Fruit fly (Drosophila melanogaster): ENCODE results near the gene JhI-21.

JhI-21 gene

DNA sequence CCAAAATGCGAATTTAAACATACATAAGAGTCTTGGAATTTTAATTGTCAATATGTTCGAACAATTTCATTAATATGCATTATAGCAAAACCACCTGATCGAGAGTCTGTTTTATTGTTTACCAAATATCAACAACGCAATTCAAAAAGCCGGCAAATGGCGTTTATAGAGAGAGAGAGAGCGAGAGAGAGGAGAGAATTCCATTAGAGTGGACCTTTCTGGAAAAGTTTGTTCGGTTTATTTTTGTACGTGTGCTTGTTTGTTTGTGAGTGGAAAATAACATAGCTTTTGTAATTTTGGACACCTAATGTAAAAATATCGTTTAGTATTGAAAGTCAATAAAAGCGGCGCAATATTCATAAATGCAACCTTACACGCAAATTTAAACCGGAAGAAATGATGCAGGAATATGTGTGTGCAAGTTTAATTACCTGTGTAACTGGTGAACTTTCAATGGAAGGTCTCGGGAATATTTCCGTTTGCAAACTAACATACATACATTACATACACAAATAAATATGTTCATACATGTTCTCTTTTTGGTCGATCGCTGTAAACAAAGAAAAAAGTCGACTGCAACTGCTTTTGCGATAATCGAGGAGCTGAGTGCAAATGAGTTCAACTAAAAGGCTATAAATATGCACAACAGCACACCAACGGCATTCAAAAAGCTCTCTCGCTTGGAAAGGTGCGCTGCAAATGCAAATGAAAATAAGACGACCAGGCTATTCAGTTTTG, 11.1 kb downstream of the JhI-21 start, which contains the start of gene CG6785 (continued):
- TF ChIP-seq CG32006 (GFP tag; optimal IDR thresholded peaks at IDR 0.05) (peak; percentile 80), Eip75B (GFP tag; optimal IDR thresholded peaks at IDR 0.05) (peak; percentile 83), CG10631 (GFP tag; optimal IDR thresholded peaks at IDR 0.05) (peak; percentile 69), pdm3 (GFP tag; optimal IDR thresholded peaks at IDR 0.05) (no peak), vri (GFP tag; optimal IDR thresholded peaks at IDR 0.05) (peak; percentile 86), CG9139 (GFP tag; optimal IDR thresholded peaks at IDR 0.05) (peak; percentile 46), CG3919 (GFP tag; optimal IDR thresholded peaks at IDR 0.05) (no peak), dac (GFP tag; optimal IDR thresholded peaks at IDR 0.05) (peak; percentile 67), lz (GFP tag; optimal IDR thresholded peaks at IDR 0.05) (peak; percentile 74), CG6854 (GFP tag; optimal IDR thresholded peaks at IDR 0.05) (peak; percentile 79), net (GFP tag; optimal IDR thresholded peaks at IDR 0.05) (peak; percentile 86), eg (GFP tag; IDR thresholded peaks at IDR 0.05) (peak; percentile 87; the same call in 2 of the 3 replicates), CG11902 (GFP tag; optimal IDR thresholded peaks at IDR 0.05) (no peak), Eip93F (GFP tag; optimal IDR thresholded peaks at IDR 0.05) (peak; percentile 87), cyc (GFP tag; optimal IDR thresholded peaks at IDR 0.05) (peak; percentile 63), CG11294 (GFP tag; IDR thresholded peaks at IDR 0.05) (peak; percentile 70), Met (GFP tag; optimal IDR thresholded peaks at IDR 0.05) (peak; percentile 86), CG1621 (tag; optimal IDR thresholded peaks at IDR 0.05) (peak; percentile 82), fd59A (GFP tag; optimal IDR thresholded peaks at IDR 0.05) (peak; percentile 58), Sox102F (GFP tag; optimal IDR thresholded peaks at IDR 0.05) (peak; percentile 88), achi (GFP tag; optimal IDR thresholded peaks at IDR 0.05) (peak; percentile 81), OdsH (GFP tag; optimal IDR thresholded peaks at IDR 0.05) (peak; percentile 81), Gug (GFP tag; IDR thresholded peaks at IDR 0.05) (peak; percentile 62), CG15336 (GFP tag; IDR thresholded peaks at IDR 0.05) (peak; percentile 93), fkh (GFP tag; optimal IDR thresholded peaks at IDR 0.05) (peak; percentile 96), CG34406 (GFP tag; optimal IDR thresholded peaks at IDR 0.05) (peak; percentile 81), Ets21C (GFP tag; optimal IDR thresholded peaks at IDR 0.05) (peak; percentile 51), CG16779 (tag; optimal IDR thresholded peaks at IDR 0.05) (peak; percentile 86), spab (GFP tag; optimal IDR thresholded peaks at IDR 0.05) (peak; percentile 60), CG8632 (GFP tag; optimal IDR thresholded peaks at IDR 0.05) (peak; percentile 89)

- TF ChIP-seq dac (GFP tag; optimal IDR thresholded peaks at IDR 0.05), result no peak
- no peak for TF ChIP-seq Gug (GFP tag; IDR thresholded peaks at IDR 0.05)
- TF ChIP-seq Eip78C (GFP tag), result peak; percentile 7
- peak; percentile 12 for TF ChIP-seq vri (GFP tag; optimal IDR thresholded peaks at IDR 0.05)
- TF ChIP-seq dsx (GFP tag; optimal IDR thresholded peaks at IDR 0.05; ENCODE audit: poor library complexity, severe bottlenecking), result peak; percentile 8
Observed at dm6 chr2L:12040510-12040909, 15.3 kb downstream of the JhI-21 start, which contains the start of gene CG6766. Gene CG6766 (minus strand): TSS chr2L:12040689.

DNA sequence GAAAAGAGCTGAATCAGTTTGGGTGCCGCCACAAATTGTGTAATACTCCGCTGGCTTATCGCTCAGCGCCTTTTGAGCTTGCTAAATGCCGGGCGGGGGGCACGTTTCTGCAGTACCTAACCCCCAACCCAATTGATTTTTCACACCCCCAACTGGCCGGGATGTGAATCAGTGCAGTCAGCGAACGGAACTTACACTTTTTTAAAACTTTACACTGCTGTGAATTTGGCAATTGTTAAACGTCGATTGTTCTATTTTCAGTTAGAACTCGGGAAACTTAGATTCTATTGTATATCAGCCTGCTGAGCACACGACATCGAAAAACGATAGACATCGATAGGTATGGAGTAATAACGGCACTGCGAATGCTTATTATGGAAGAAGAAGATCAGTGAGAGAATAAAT, 17.7 kb downstream of the JhI-21 start, which contains the start of gene Tom70:
TSS of gene Tom70 (minus strand) at position 335 of the 405 bp plus-strand sequence.
- peak; percentile 97 for TF ChIP-seq vri (GFP tag; optimal IDR thresholded peaks at IDR 0.05)
- TF ChIP-seq dsx (GFP tag; optimal IDR thresholded peaks at IDR 0.05; ENCODE audit: poor library complexity, severe bottlenecking), result peak; percentile 25
- no peak for TF ChIP-seq CG6808 (GFP tag; optimal IDR thresholded peaks at IDR 0.05)
- no peak for TF ChIP-seq CG3032 (tag; optimal IDR thresholded peaks at IDR 0.05)
- TF ChIP-seq Hr39 (GFP tag; optimal IDR thresholded peaks at IDR 0.05), result no peak

- no peak for TF ChIP-seq CG32006 (GFP tag; optimal IDR thresholded peaks at IDR 0.05)
- TF ChIP-seq fd59A (GFP tag; optimal IDR thresholded peaks at IDR 0.05), result no peak
- TF ChIP-seq achi (GFP tag; optimal IDR thresholded peaks at IDR 0.05), result no peak
- no peak for TF ChIP-seq dsx (GFP tag; optimal IDR thresholded peaks at IDR 0.05; ENCODE audit: poor library complexity, severe bottlenecking)
- no peak for TF ChIP-seq CG16779 (tag; optimal IDR thresholded peaks at IDR 0.05)
- TF ChIP-seq Eip75B (GFP tag; optimal IDR thresholded peaks at IDR 0.05), result no peak
- TF ChIP-seq CG9139 (GFP tag; optimal IDR thresholded peaks at IDR 0.05), result no peak
- no peak for TF ChIP-seq Blimp-1 (GFP tag; optimal IDR thresholded peaks at IDR 0.05)
- TF ChIP-seq CG10669 (GFP tag; optimal IDR thresholded peaks at IDR 0.05), result no peak
- no peak for TF ChIP-seq OdsH (GFP tag; optimal IDR thresholded peaks at IDR 0.05)
- TF ChIP-seq CG31627 (GFP tag; optimal IDR thresholded peaks at IDR 0.05), result no peak
- no peak for TF ChIP-seq Hr38 (GFP tag; optimal IDR thresholded peaks at IDR 0.05)
- no peak for TF ChIP-seq CG8319 (GFP tag; optimal IDR thresholded peaks at IDR 0.05)
- no peak for TF ChIP-seq acj6 (GFP tag; optimal IDR thresholded peaks at IDR 0.05)
Observed at dm6 chr2L:12033890-12034289, 22.0 kb downstream of the JhI-21 start, which contains the start of gene CG18788. Gene CG18788 (plus strand): TSS chr2L:12034190.
